Worm (Caenorhabditis elegans): Measurements from ENCODE around the gene pqn-39.

- TF ChIP-seq ztf-16 (tag; optimal IDR thresholded peaks at IDR 0.05) = no peak
- no peak for TF ChIP-seq tbx-2 (tag; optimal IDR thresholded peaks at IDR 0.05)
- TF ChIP-seq C08G9.2 (tag; optimal IDR thresholded peaks at IDR 0.05) = no peak
- TF ChIP-seq unc-42 (tag; optimal IDR thresholded peaks at IDR 0.05) = no peak
- no peak for TF ChIP-seq F13H6.1 (tag; optimal IDR thresholded peaks at IDR 0.05)
- TF ChIP-seq rnt-1 (tag; optimal IDR thresholded peaks at IDR 0.05) = no peak
- TF ChIP-seq K02D7.2 (tag; optimal IDR thresholded peaks at IDR 0.05) = no peak
- TF ChIP-seq lim-6 (tag; optimal IDR thresholded peaks at IDR 0.05) = no peak
- TF ChIP-seq fkh-10 (GFP tag; optimal IDR thresholded peaks at IDR 0.05) = no peak
These were observed 6.8 kb upstream of the pqn-39 start, which contains the start of gene F48F7.5 for ce11 chrX:13975314-13975713.
